Fruit fly (Drosophila melanogaster): ENCODE measurements around the gene Brms1.

dm6 chrX:12889075-12889474 lies 20.3 kb downstream of the Brms1 start:
- TF ChIP-seq CG8478 (optimal IDR thresholded peaks at IDR 0.05) (no peak), CTCF (optimal IDR thresholded peaks at IDR 0.05) (no peak)

Measured in S2 (cell line).